Worm (Caenorhabditis elegans) whole organism, midembryonic: ENCODE measurements around the gene F31B9.2.

ENCODE experiments used
- T22C8.4 ChIP-seq: fragments of 200-800 bp; sonication (Bioruptor generic); IDR thresholded peaks from 2 replicates; pipeline ENCODE4 v1.3.6; 2022; ENCODE audit warnings: missing genetic modification characterization, missing compliant biosample characterization
- cog-1 ChIP-seq: sonication (generic microtip); optimal IDR thresholded peaks from 2 replicates; lab custom pipeline; 2016; ENCODE audit warnings: missing genetic modification characterization, missing compliant biosample characterization
- flt-1 ChIP-seq: fragments of 200-800 bp; sonication (Bioruptor generic); IDR thresholded peaks from 2 replicates; pipeline ENCODE4 v1.3.6; 2022; ENCODE audit warnings: missing genetic modification characterization, missing compliant biosample characterization
- klf-2 ChIP-seq: fragments of 200-800 bp; sonication (Bioruptor generic); conservative IDR thresholded peaks from 2 replicates; pipeline ENCODE4 v1.3.6; 2022; ENCODE audit warnings: missing genetic modification reagents, missing genetic modification characterization, missing compliant biosample characterization
- med-1 ChIP-seq: sonication (generic microtip); optimal IDR thresholded peaks from 2 replicates; lab custom pipeline; 2017; ENCODE audit warnings: missing genetic modification characterization, mild to moderate bottlenecking, missing compliant biosample characterization, antibody characterized with exemption, missing genetic modification reagents; ENCODE audit not compliant: insufficient read depth
- ref-1 ChIP-seq: fragments of 200-800 bp; sonication (Bioruptor generic); conservative IDR thresholded peaks from 2 replicates; pipeline ENCODE4 v1.3.6; 2022; ENCODE audit warnings: missing genetic modification reagents, missing genetic modification characterization, missing compliant biosample characterization
- tab-1 ChIP-seq: fragments of 200-800 bp; sonication (Bioruptor generic); IDR thresholded peaks from 2 replicates; pipeline ENCODE4 v1.3.6; 2022; ENCODE audit warnings: missing genetic modification characterization, missing compliant biosample characterization
- ztf-23 ChIP-seq: fragments of 200-800 bp; sonication (Bioruptor generic); IDR thresholded peaks from 2 replicates; pipeline ENCODE4 v1.3.6; 2022; ENCODE audit warnings: missing genetic modification reagents, missing genetic modification characterization, missing compliant biosample characterization
- ztf-29 ChIP-seq: fragments of 200-800 bp; sonication (Bioruptor generic); IDR thresholded peaks from 2 replicates; pipeline ENCODE4 v1.3.6; 2022; ENCODE audit warnings: missing genetic modification reagents, missing genetic modification characterization, missing compliant biosample characterization

Gene F31B9.2

DNA sequence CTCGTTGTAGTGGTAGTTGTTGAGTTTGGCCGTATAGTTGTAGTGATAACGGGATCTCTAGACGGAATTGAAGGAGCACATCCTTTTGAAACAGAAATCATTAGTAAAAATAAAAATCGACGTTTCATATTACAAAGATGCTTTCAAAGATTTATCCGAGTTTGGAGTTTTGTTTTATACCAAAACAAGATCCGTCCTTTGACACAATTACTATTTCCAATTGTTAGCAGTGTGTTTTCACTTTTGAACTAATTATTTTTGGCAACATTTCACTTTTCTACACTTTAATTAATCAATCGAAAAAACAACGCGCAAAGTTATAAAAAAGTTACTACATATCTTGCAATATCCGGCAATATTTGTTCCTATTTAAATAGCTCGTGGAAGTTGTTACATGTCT lies at the start of gene F31B9.2, which contains the start of gene F31B9.4:
F31B9.2 (plus strand) TSS at position 368 of the 400 bp plus-strand sequence.
F31B9.4 (minus strand) TSS at position 101 of the 400 bp plus-strand sequence.
- TF ChIP-seq klf-2 (GFP tag; lab: Robert Waterston, UW) (no peak), flt-1 (no peak), tab-1 (GFP tag; lab: Robert Waterston, UW) (no peak), ztf-29 (GFP tag; lab: Robert Waterston, UW) (no peak), med-1 (GFP tag; lab: Kevin White, UChicago) (no peak)

DNA sequence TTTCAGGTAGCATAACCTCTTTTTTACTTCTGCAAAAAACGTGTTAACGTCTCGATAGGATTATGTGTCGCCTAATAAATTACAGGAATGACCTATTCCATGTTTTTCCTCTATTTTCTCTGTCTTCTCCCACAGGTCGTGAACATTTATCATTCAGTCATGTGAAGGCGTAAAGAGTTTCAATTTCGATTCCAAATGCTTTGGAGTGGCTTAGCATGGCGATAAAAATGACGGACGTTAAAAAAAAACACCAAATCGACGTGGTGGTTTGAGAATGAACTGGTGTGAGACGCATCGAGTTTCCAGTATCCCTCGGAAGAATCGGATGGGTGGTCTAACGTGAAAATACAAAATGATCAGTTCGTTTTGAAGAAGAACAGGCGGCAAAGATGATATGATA lies 47.6 kb upstream of the F31B9.2 start:
- TF ChIP-seq flt-1: no peak

DNA sequence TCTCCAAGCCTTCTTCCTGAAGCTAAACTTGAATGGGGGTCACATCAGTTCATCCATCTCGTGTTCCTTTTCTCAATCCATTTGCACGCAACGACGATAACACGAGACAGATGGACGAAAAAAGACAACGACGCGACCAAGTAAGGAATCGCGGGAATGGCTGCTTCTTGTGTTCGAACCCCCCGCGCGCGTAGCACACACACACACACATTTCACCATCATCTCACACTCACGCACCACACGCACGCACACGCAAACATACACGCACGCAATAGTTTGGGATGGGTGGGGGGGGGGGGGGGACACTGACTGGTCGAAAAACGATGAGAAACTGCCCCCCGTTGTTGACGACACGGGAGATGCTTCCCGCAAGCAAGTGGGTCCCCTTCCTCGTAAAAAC lies 40.2 kb upstream of the F31B9.2 start:
- TF ChIP-seq ztf-23: 0 out of 2 replicates have a peak, but pooled peaks have one; percentile 62
- TF ChIP-seq T22C8.4 (GFP tag; lab: Robert Waterston, UW): no peak
- TF ChIP-seq cog-1 (tag; lab: Kevin White, UChicago): no peak
- TF ChIP-seq klf-2 (GFP tag; lab: Robert Waterston, UW): no peak
- TF ChIP-seq ztf-29 (GFP tag; lab: Robert Waterston, UW): no peak
- no peak for TF ChIP-seq med-1 (GFP tag; lab: Kevin White, UChicago)
- TF ChIP-seq ref-1 (GFP tag; lab: Robert Waterston, UW): no peak
- no peak for TF ChIP-seq flt-1
- 0 out of 2 replicates have a peak, but pooled peaks have one; percentile 51 for TF ChIP-seq tab-1 (GFP tag; lab: Robert Waterston, UW)

ce11 chrX:15878785-15879184 lies 38.4 kb upstream of the F31B9.2 start, which contains the start of gene gmeb-2:
Gene gmeb-2 (plus strand): TSS chrX:15879085.
- TF ChIP-seq tab-1 (GFP tag; lab: Robert Waterston, UW) (no peak), T22C8.4 (GFP tag; lab: Robert Waterston, UW) (no peak), ref-1 (GFP tag; lab: Robert Waterston, UW) (no peak), klf-2 (GFP tag; lab: Robert Waterston, UW) (no peak), flt-1 (no peak), ztf-29 (GFP tag; lab: Robert Waterston, UW) (no peak), ztf-23 (no peak), cog-1 (tag; lab: Kevin White, UChicago) (no peak), med-1 (GFP tag; lab: Kevin White, UChicago) (no peak)

- TF ChIP-seq T22C8.4 (GFP tag; lab: Robert Waterston, UW): no peak
- no peak for TF ChIP-seq ref-1 (GFP tag; lab: Robert Waterston, UW)
- no peak for TF ChIP-seq ztf-23
- TF ChIP-seq klf-2 (GFP tag; lab: Robert Waterston, UW): no peak
- TF ChIP-seq cog-1 (tag; lab: Kevin White, UChicago): no peak
- no peak for TF ChIP-seq med-1 (GFP tag; lab: Kevin White, UChicago)
- 0 out of 2 replicates have a peak, but pooled peaks have one; percentile 10 for TF ChIP-seq tab-1 (GFP tag; lab: Robert Waterston, UW)
Observed at ce11 chrX:15881027-15881426, 36.1 kb upstream of the F31B9.2 start.

- TF ChIP-seq cog-1 (tag; lab: Kevin White, UChicago) (no peak), T22C8.4 (GFP tag; lab: Robert Waterston, UW) (no peak), ztf-29 (GFP tag; lab: Robert Waterston, UW) (no peak), ztf-23 (no peak), tab-1 (GFP tag; lab: Robert Waterston, UW) (no peak), ref-1 (GFP tag; lab: Robert Waterston, UW) (no peak), med-1 (GFP tag; lab: Kevin White, UChicago) (no peak), flt-1 (no peak), klf-2 (GFP tag; lab: Robert Waterston, UW) (no peak)
Observed at ce11 chrX:15884478-15884877, 32.7 kb upstream of the F31B9.2 start.

ce11 chrX:15887495-15887894 lies 29.7 kb upstream of the F31B9.2 start, which contains the start of gene F53H4.3:
Gene F53H4.3 (minus strand): TSS chrX:15887595.
- no peak for TF ChIP-seq flt-1

DNA sequence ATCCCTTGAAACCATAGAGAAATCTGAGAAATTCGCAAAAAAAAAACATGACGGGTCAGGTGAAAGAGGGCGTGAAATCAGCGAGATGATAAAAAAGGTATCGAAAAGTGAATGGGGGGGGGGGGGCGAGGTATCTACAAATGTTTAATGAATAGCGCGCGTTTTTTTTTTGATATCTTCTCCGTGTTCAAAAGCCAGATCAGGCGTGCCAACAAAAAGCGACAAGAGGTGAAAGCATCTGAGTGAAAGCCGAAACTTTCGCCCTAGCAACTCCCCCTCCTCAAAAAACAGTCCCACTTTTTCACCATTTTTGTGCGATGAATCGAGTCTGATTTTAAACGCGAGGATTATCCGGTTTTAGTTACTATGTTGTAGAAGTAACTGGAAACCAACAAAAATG lies 29.2 kb upstream of the F31B9.2 start:
- TF ChIP-seq tab-1 (GFP tag; lab: Robert Waterston, UW): no peak
- no peak for TF ChIP-seq ref-1 (GFP tag; lab: Robert Waterston, UW)

DNA sequence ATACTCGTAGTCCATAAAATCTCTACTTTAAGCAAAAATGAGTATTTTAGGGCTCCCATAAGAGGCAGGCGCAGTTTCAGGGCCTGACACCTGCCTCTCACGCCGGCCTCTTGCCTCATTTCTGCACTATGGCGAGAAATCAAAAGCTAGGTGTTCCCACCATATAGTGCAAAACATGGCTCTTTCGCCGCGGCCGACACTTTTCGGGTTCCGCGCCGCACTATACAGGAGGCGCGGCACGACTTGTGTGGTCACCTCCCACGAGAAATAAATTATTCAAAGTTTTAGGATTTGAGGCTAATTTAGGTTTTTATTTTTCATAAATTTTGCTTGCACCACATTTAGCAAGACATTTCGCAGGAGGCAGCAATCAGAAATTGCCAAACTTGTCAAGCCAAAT lies 24.6 kb upstream of the F31B9.2 start:
- TF ChIP-seq med-1 (GFP tag; lab: Kevin White, UChicago) (no peak), ztf-23 (no peak)

DNA sequence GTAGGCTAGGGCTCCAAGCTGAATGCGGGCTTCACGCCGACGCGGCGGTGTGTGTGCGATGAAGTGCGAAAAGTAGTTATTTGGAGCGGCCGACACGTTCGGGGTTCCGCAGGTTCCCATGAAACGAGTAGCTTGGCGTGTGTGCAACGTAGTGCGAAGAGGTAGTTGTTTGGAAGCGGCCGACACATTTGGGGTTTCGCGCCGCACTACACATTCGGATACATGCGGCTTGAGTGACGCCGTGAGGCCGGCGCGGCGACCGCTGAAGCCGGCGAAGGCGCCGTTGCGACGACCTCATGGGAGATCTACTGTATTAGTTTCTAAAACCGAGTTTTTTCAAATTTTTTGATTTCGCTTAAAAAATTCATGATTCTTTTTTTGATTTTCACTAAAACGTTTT lies 16.0 kb upstream of the F31B9.2 start:
- TF ChIP-seq klf-2 (GFP tag; lab: Robert Waterston, UW) (no peak), flt-1 (no peak), tab-1 (GFP tag; lab: Robert Waterston, UW) (no peak), ztf-23 (no peak), ztf-29 (GFP tag; lab: Robert Waterston, UW) (no peak)

DNA sequence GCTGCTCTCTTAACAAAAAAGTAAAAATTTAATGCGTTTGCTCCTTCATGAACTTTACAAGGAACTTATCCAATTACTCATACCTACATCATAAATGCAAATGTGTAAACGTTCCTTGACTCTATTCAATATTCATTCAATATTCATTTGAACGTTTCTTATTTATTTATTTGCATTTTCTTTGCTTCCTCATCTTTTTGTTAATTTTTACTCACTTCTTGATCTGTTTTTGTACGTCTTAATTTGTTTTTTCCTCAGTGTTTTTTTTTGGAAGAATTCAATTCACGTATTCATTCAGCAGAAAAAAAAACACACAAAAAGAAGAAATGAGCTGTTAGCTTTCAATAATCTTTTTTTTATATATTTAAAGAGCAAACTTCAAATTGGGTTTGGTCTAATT lies 14.3 kb upstream of the F31B9.2 start:
- TF ChIP-seq med-1 (GFP tag; lab: Kevin White, UChicago): no peak
- TF ChIP-seq tab-1 (GFP tag; lab: Robert Waterston, UW): no peak
- TF ChIP-seq ztf-23: no peak
- TF ChIP-seq cog-1 (tag; lab: Kevin White, UChicago): no peak
- TF ChIP-seq flt-1: no peak
- TF ChIP-seq klf-2 (GFP tag; lab: Robert Waterston, UW): no peak
- no peak for TF ChIP-seq T22C8.4 (GFP tag; lab: Robert Waterston, UW)
- no peak for TF ChIP-seq ref-1 (GFP tag; lab: Robert Waterston, UW)
- TF ChIP-seq ztf-29 (GFP tag; lab: Robert Waterston, UW): no peak
